Fruit fly (Drosophila melanogaster): ENCODE results near the gene Sec13.

Sec13 gene

DNA sequence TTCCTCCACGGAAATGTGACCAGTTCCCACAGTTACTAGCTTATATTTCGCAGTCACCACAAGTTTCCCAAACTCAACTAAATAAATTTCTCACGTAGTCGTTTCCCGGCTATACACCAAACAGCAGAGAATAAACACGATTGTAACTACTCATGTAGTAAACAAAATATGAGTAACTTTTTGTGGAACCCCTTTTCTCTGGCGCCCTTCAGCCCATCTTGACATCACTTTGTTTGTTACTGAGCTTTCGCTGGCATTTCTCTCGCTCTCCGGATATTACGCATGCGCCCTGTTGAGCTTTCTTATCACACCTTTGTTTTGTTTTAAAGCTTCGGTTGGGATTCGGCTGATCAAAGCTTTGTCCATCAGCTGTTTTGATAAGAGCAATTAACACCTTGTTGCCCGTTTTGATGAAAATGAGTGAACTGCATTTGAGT, 30.0 kb downstream of the Sec13 start:
- TF ChIP-seq CG9705 (GFP tag; optimal IDR thresholded peaks at IDR 0.05) (no peak), ey (GFP tag; optimal IDR thresholded peaks at IDR 0.05) (no peak), fru (GFP tag; optimal IDR thresholded peaks at IDR 0.05) (peak; percentile 96), lola (GFP tag; optimal IDR thresholded peaks at IDR 0.05) (no peak), Vsx2 (GFP tag; optimal IDR thresholded peaks at IDR 0.05; ENCODE audit: partially characterized antibody) (peak; percentile 50), dsf (GFP tag; optimal IDR thresholded peaks at IDR 0.05; ENCODE audit: borderline replicate concordance) (no peak)

DNA sequence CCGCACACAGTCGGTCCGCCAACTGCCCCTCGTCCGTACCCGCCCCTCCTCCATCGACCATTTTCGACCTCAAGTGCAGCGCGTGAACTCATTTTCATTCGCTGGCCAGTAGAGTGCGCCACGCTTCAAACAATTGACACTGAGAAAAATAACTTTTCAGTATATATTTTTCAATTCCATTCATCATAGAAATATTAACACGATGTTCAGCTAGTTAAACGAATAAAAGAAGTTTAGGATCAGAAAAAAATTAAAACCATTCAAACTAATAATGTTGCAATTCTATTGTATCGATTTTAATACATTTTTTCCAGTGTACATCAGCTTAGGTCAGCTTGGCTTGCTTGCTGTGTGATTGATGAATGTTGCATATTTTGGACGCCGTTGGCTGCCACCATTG, 30.8 kb downstream of the Sec13 start:
- TF ChIP-seq sv (GFP tag; optimal IDR thresholded peaks at IDR 0.05) (no peak), h (GFP tag; optimal IDR thresholded peaks at IDR 0.05) (no peak), CrebA (GFP tag; optimal IDR thresholded peaks at IDR 0.05; ENCODE audit: borderline replicate concordance) (no peak), N (GFP tag; optimal IDR thresholded peaks at IDR 0.05) (no peak), rgr (GFP tag; optimal IDR thresholded peaks at IDR 0.05) (no peak), Dif (GFP tag; optimal IDR thresholded peaks at IDR 0.05; ENCODE audit: partially characterized antibody) (no peak), Jra (GFP tag; optimal IDR thresholded peaks at IDR 0.05) (no peak), Hr78 (GFP tag; optimal IDR thresholded peaks at IDR 0.05) (no peak), OdsH (GFP tag; optimal IDR thresholded peaks at IDR 0.05) (no peak), Vsx2 (GFP tag; optimal IDR thresholded peaks at IDR 0.05; ENCODE audit: partially characterized antibody) (no peak), dl (GFP tag; optimal IDR thresholded peaks at IDR 0.05; ENCODE audit: insufficient read depth in 1 of 2, partially characterized antibody in 2 of 2) (no peak), GATAd (GFP tag; optimal IDR thresholded peaks at IDR 0.05) (no peak), jim (GFP tag; optimal IDR thresholded peaks at IDR 0.05) (no peak), tai (GFP tag; optimal IDR thresholded peaks at IDR 0.05) (no peak), Mio (GFP tag; optimal IDR thresholded peaks at IDR 0.05) (no peak), ey (GFP tag; optimal IDR thresholded peaks at IDR 0.05) (no peak), Hr83 (GFP tag; optimal IDR thresholded peaks at IDR 0.05; ENCODE audit: poor library complexity, severe bottlenecking) (no peak), dmrt93B (GFP tag; optimal IDR thresholded peaks at IDR 0.05) (no peak)

- no peak for TF ChIP-seq CrebA (GFP tag; optimal IDR thresholded peaks at IDR 0.05; ENCODE audit: borderline replicate concordance)
- TF ChIP-seq OdsH (GFP tag; optimal IDR thresholded peaks at IDR 0.05): no peak
- TF ChIP-seq foxo (GFP tag; optimal IDR thresholded peaks at IDR 0.05): no peak
- TF ChIP-seq ey (GFP tag; optimal IDR thresholded peaks at IDR 0.05): no peak
- no peak for TF ChIP-seq Dif (GFP tag; optimal IDR thresholded peaks at IDR 0.05; ENCODE audit: partially characterized antibody)
- no peak for TF ChIP-seq fru (GFP tag; optimal IDR thresholded peaks at IDR 0.05)
- no peak for TF ChIP-seq sv (GFP tag; optimal IDR thresholded peaks at IDR 0.05)
- TF ChIP-seq Abd-B (GFP tag; optimal IDR thresholded peaks at IDR 0.05): no peak
Measured at dm6 chr3R:23388798-23389197, 32.7 kb downstream of the Sec13 start, which contains the start of gene CG31515. TSS of gene CG31515 (minus strand) at chr3R:23388898.

DNA sequence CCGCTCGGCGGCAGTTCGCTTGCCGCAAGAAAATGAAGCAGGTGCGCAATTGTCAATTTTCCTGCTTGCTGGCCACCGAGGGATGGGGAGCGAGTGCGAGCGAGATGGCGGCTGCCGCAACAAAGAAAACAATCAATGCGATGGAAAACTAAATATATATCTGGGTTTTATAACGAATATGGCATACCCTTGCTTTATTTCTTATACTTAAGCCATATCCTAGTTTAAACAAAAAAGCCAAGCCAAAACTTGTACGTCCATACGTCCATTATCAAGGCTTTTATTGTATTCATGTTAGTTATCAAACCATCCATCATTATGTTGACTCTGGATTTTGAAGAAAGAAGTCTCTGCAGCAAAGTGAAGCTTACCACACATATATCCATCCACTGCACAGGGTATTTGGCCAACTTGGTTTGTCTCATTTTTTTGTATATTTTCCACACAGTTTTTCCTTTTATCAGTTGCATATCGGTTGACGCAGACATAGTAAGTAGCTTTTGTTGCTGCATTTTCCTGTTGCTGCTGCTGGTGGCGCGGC, 34.8 kb downstream of the Sec13 start:
- TF ChIP-seq tai (GFP tag; optimal IDR thresholded peaks at IDR 0.05) (no peak), lola (GFP tag; optimal IDR thresholded peaks at IDR 0.05) (no peak), CG32264 (GFP tag; optimal IDR thresholded peaks at IDR 0.05) (no peak), foxo (GFP tag; optimal IDR thresholded peaks at IDR 0.05) (no peak), jim (GFP tag; optimal IDR thresholded peaks at IDR 0.05) (no peak)

DNA sequence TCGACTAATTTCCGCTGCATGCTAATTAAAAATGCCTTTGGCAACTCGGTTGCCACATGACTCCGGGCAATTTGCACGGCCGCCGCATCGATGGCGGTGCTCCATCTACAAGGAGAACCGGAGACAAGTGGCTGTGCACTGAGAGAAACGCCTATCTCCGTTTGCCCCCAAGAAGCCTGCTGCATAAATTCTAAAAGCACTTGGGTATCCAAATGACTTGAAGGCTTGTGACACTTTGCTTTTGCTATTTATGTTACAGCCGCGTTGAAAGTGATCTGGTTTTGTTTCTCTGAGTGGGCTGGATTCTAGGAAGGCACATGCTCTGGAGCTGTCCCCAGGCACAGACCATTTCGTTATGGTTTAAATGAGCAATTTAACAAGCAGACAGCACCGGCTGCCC, 36.2 kb downstream of the Sec13 start:
- TF ChIP-seq OdsH (GFP tag; optimal IDR thresholded peaks at IDR 0.05): no peak
- TF ChIP-seq CrebA (GFP tag; optimal IDR thresholded peaks at IDR 0.05; ENCODE audit: borderline replicate concordance): no peak
- no peak for TF ChIP-seq sage (GFP tag; optimal IDR thresholded peaks at IDR 0.05)
- TF ChIP-seq Jra (GFP tag; optimal IDR thresholded peaks at IDR 0.05): no peak
- TF ChIP-seq dsf (GFP tag; optimal IDR thresholded peaks at IDR 0.05; ENCODE audit: borderline replicate concordance): no peak
- no peak for TF ChIP-seq lola (GFP tag; optimal IDR thresholded peaks at IDR 0.05)
- no peak for TF ChIP-seq Rel (GFP tag; optimal IDR thresholded peaks at IDR 0.05)
- TF ChIP-seq Rel (tag; optimal IDR thresholded peaks at IDR 0.05): no peak
- TF ChIP-seq sv (GFP tag; optimal IDR thresholded peaks at IDR 0.05): no peak
- no peak for TF ChIP-seq CG9705 (GFP tag; optimal IDR thresholded peaks at IDR 0.05)
- no peak for TF ChIP-seq Vsx2 (GFP tag; optimal IDR thresholded peaks at IDR 0.05; ENCODE audit: partially characterized antibody)
- no peak for TF ChIP-seq Mio (GFP tag; optimal IDR thresholded peaks at IDR 0.05)
- no peak for TF ChIP-seq fru (GFP tag; optimal IDR thresholded peaks at IDR 0.05)
- no peak for TF ChIP-seq usp (GFP tag; optimal IDR thresholded peaks at IDR 0.05)
- no peak for TF ChIP-seq GATAd (GFP tag; optimal IDR thresholded peaks at IDR 0.05)
- TF ChIP-seq dmrt93B (GFP tag; optimal IDR thresholded peaks at IDR 0.05): no peak
- TF ChIP-seq N (GFP tag; optimal IDR thresholded peaks at IDR 0.05): no peak
- no peak for TF ChIP-seq Dfd (GFP tag; optimal IDR thresholded peaks at IDR 0.05)

Data from whole organism, wandering third instar larva.